Worm (Caenorhabditis elegans): ENCODE data around the gene F13E9.16.

Gene F13E9.16

ce11 chrIV:10909708-10910107 is 22.5 kb upstream of the F13E9.16 start, which contains the start of gene pyk-2 (continued):
- TF ChIP-seq isw-1 (GFP tag; IDR thresholded peaks at IDR 0.05) (no peak), ceh-90 (tag; optimal IDR thresholded peaks at IDR 0.05) (no peak), mep-1 (tag; optimal IDR thresholded peaks at IDR 0.05) (no peak), unc-86 (tag; optimal IDR thresholded peaks at IDR 0.05) (no peak), lin-15B (tag; optimal IDR thresholded peaks at IDR 0.05) (no peak), snu-23 (GFP tag; optimal IDR thresholded peaks at IDR 0.05) (peak; percentile 64), rnt-1 (tag; optimal IDR thresholded peaks at IDR 0.05) (no peak), C16A3.4 (tag; optimal IDR thresholded peaks at IDR 0.05) (no peak), tlp-1 (tag; optimal IDR thresholded peaks at IDR 0.05) (no peak), zag-1 (tag; optimal IDR thresholded peaks at IDR 0.05) (no peak), sox-4 (tag; optimal IDR thresholded peaks at IDR 0.05) (no peak), fkh-4 (tag; optimal IDR thresholded peaks at IDR 0.05; ENCODE audit: borderline replicate concordance) (no peak), dpl-1 (GFP tag; optimal IDR thresholded peaks at IDR 0.05) (no peak), nhr-20 (tag; optimal IDR thresholded peaks at IDR 0.05) (peak; percentile 69), elt-2 (tag; optimal IDR thresholded peaks at IDR 0.05) (peak; percentile 49), pax-3 (tag; optimal IDR thresholded peaks at IDR 0.05) (no peak), ceh-63 (GFP tag; optimal IDR thresholded peaks at IDR 0.05) (no peak), ets-5 (GFP tag; IDR thresholded peaks at IDR 0.05) (no peak), hpl-2 (GFP tag; optimal IDR thresholded peaks at IDR 0.05) (no peak), ztf-4 (tag; optimal IDR thresholded peaks at IDR 0.05) (no peak)

- TF ChIP-seq lin-35 (GFP tag; optimal IDR thresholded peaks at IDR 0.05) (no peak), pag-3 (tag; optimal IDR thresholded peaks at IDR 0.05; ENCODE audit: borderline replicate concordance, insufficient read depth) (no peak)
These were observed 22.0 kb upstream of the F13E9.16 start, which contains the start of gene ZK596.2 for ce11 chrIV:10909206-10909605. ZK596.2 (minus strand) TSS chrIV:10909306.

ce11 chrIV:10904282-10904681 is 17.1 kb upstream of the F13E9.16 start, which contains the start of gene ZK596.3:
ZK596.3 (minus strand) TSS chrIV:10904382.
- no peak for TF ChIP-seq unc-62 (GFP tag; optimal IDR thresholded peaks at IDR 0.05)
- no peak for TF ChIP-seq ces-1 (GFP tag; optimal IDR thresholded peaks at IDR 0.05)
- no peak for TF ChIP-seq fkh-8 (tag; optimal IDR thresholded peaks at IDR 0.05)
- TF ChIP-seq unc-30 (tag; optimal IDR thresholded peaks at IDR 0.05) = no peak
- no peak for TF ChIP-seq ceh-90 (tag; optimal IDR thresholded peaks at IDR 0.05)
- TF ChIP-seq F16B12.6 (tag; optimal IDR thresholded peaks at IDR 0.05) = no peak
- no peak for TF ChIP-seq aha-1 (tag; optimal IDR thresholded peaks at IDR 0.05)
- no peak for TF ChIP-seq pag-3 (tag; optimal IDR thresholded peaks at IDR 0.05; ENCODE audit: borderline replicate concordance, insufficient read depth)
- no peak for TF ChIP-seq dpl-1 (GFP tag; optimal IDR thresholded peaks at IDR 0.05)

ce11 chrIV:10902476-10902875 is 15.3 kb upstream of the F13E9.16 start:
- TF ChIP-seq mef-2 (tag; optimal IDR thresholded peaks at IDR 0.05) (no peak), egl-27 (tag; optimal IDR thresholded peaks at IDR 0.05) (no peak), fos-1 (tag; optimal IDR thresholded peaks at IDR 0.05) (no peak), tlp-1 (tag; optimal IDR thresholded peaks at IDR 0.05) (no peak), pag-3 (tag; optimal IDR thresholded peaks at IDR 0.05; ENCODE audit: borderline replicate concordance, insufficient read depth) (no peak), mab-9 (GFP tag; IDR thresholded peaks at IDR 0.05) (no peak), hlh-17 (GFP tag; optimal IDR thresholded peaks at IDR 0.05; ENCODE audit: borderline replicate concordance) (no peak), ztf-4 (tag; optimal IDR thresholded peaks at IDR 0.05) (no peak), ceh-82 (tag; optimal IDR thresholded peaks at IDR 0.05) (no peak), tbx-2 (tag; optimal IDR thresholded peaks at IDR 0.05) (no peak)

- no peak for TF ChIP-seq ets-5 (GFP tag; IDR thresholded peaks at IDR 0.05)
- TF ChIP-seq elt-3 (tag; optimal IDR thresholded peaks at IDR 0.05) = no peak
- TF ChIP-seq fos-1 (tag; optimal IDR thresholded peaks at IDR 0.05) = no peak
- no peak for TF ChIP-seq tlp-1 (tag; optimal IDR thresholded peaks at IDR 0.05)
- no peak for TF ChIP-seq nhr-12 (tag; optimal IDR thresholded peaks at IDR 0.05)
- no peak for TF ChIP-seq lsy-2 (tag; optimal IDR thresholded peaks at IDR 0.05)
- no peak for TF ChIP-seq C34B4.2 (tag; optimal IDR thresholded peaks at IDR 0.05)
- no peak for TF ChIP-seq isw-1 (GFP tag; IDR thresholded peaks at IDR 0.05)
- no peak for TF ChIP-seq mep-1 (tag; optimal IDR thresholded peaks at IDR 0.05)
These were observed 12.9 kb upstream of the F13E9.16 start, which contains the start of gene srlf-30 for ce11 chrIV:10900083-10900482. srlf-30 (plus strand) TSS chrIV:10900383.

Data from whole organism, L1 larva.